Worm (Caenorhabditis elegans): ENCODE results near the gene F08F8.7.

The F08F8.7 gene

DNA sequence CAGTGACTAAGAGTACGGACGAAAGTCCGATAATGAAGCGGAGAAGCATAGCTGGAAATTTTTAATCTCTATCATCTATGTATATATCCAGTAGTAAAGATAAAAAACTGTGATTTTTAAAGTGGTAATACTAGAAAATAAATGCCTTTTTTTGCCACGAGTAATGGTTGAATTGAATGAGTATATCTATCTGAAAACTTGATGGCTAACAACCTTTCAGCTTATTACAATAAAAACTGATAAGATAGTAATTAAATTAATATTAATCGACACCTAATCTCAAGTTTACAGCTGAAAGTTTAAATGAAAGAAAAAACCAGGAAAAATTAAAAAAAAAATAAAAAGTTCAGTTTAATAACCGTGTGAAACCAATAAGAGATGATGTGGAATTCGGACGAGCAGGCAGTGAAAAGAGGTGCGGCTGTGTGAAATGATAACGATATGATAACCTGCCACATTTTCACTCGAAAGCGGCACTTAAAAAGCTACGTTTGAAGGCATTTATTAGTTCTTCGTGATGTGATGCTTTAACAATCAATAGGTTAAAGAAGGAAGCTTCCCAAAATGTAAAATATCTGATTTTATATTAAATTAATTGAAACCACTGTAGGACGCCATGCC is 31.9 kb downstream of the F08F8.7 start, which contains the start of gene nspg-6:
nspg-6 (minus strand) TSS at position 51 of the 621 bp plus-strand sequence.
- TF ChIP-seq elt-2 (tag; optimal IDR thresholded peaks at IDR 0.05): peak; percentile 14
- TF ChIP-seq unc-98 (GFP tag; IDR thresholded peaks at IDR 0.05): no peak

DNA sequence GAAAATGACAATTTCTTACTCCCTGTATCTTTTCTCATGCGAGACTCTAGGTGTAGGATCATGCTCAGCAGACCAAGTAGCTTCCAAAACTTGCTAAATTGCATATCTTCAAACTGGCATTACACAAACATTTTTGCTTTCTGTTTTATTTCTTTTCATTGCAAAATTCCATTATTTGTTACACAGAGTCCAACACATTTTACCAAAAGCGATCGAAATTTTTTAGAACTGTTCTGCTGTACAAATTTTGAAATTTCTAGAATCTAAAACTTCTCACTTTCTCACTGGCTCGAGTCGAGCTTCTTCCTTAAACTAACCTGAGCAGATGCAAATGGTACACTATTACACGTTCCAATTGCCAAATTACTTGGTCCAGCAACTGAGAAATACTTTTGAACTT is 32.5 kb downstream of the F08F8.7 start:
- no peak for TF ChIP-seq elt-2 (tag; optimal IDR thresholded peaks at IDR 0.05)
- no peak for TF ChIP-seq ceh-8 (GFP tag; optimal IDR thresholded peaks at IDR 0.05)
- TF ChIP-seq nhr-237 (tag; optimal IDR thresholded peaks at IDR 0.05): no peak
- TF ChIP-seq vab-15 (tag; optimal IDR thresholded peaks at IDR 0.05): no peak
- TF ChIP-seq fkh-4 (tag; optimal IDR thresholded peaks at IDR 0.05; ENCODE audit: borderline replicate concordance): no peak

DNA sequence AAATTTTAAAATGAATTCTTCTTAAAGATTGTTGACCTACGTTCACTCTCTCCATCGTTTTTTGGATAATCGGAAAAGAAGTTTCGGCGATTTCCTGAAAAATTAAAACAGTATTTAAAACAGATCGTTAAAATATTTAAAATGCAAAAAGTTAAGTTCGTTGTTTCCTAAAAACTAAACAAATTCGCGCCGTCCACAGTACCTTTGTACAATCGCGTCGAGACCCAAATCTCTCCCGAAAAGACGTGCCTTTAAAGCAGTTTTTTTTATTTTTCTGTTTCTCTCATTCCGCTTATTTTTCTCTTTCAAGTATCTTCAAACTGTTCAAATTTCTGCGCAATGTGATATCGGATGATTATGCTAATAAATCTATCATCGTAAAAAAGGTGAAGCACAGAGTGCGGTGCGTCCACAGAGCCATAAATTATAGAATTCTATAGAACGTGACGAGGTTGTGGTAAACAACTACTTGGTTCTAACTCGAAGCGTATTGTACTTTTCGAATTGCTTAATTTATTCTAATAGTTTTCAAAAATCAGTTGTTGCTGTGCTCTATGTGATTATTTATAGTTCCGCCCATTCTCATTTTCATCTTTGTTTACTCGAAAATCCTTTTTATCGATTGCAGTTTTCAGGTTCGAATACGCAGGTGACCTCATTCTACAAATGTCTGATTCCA is 36.1 kb downstream of the F08F8.7 start, which contains the start of the genes F56C9.6 and F56C9.3:
F56C9.6 (minus strand) TSS at position 112 of the 679 bp plus-strand sequence.
F56C9.3 (plus strand) TSS at position 629 of the 679 bp plus-strand sequence.
- TF ChIP-seq swsn-7 (tag; optimal IDR thresholded peaks at IDR 0.05) (no peak), lin-14 (GFP tag; optimal IDR thresholded peaks at IDR 0.05) (no peak)

DNA sequence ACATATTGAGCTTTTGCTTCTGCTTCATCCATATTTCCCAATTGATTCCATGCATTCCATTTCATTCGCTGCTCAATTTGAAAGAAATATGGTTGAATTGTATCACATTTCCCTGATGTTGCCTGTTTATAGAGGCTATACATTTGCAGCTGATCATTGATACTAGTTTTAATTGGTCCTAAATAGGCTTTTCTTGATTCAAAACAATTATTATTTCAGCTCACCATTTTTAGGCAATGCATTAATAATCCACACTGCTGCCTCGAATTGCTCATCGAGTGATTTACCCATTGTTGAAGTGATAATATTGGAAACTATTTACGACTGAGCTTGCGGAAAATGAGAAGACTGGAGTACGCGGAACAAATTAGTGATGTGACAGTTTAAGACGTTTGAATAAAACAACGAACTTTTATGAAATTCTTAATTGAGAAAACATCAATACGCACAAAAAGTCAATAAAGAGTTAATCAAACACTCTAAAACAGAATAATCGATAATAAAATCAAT is 38.3 kb downstream of the F08F8.7 start, which contains the start of gene acbp-4:
acbp-4 (minus strand) TSS at position 510 of the 510 bp plus-strand sequence.
- TF ChIP-seq fos-1 (tag; optimal IDR thresholded peaks at IDR 0.05) (no peak), F16B12.6 (tag; optimal IDR thresholded peaks at IDR 0.05) (no peak), lin-35 (GFP tag; optimal IDR thresholded peaks at IDR 0.05) (no peak), snu-23 (GFP tag; optimal IDR thresholded peaks at IDR 0.05) (no peak), hlh-4 (tag; optimal IDR thresholded peaks at IDR 0.05) (no peak), hlh-17 (GFP tag; optimal IDR thresholded peaks at IDR 0.05; ENCODE audit: borderline replicate concordance) (no peak), unc-30 (tag; optimal IDR thresholded peaks at IDR 0.05) (no peak), zag-1 (tag; optimal IDR thresholded peaks at IDR 0.05) (no peak), mef-2 (tag; optimal IDR thresholded peaks at IDR 0.05) (no peak), vab-15 (tag; optimal IDR thresholded peaks at IDR 0.05) (no peak), lin-13 (GFP tag; optimal IDR thresholded peaks at IDR 0.05) (no peak), lin-39 (tag; optimal IDR thresholded peaks at IDR 0.05) (no peak), egl-13 (tag; optimal IDR thresholded peaks at IDR 0.05) (no peak), nhr-71 (tag; optimal IDR thresholded peaks at IDR 0.05) (no peak), nhr-47 (tag; optimal IDR thresholded peaks at IDR 0.05) (no peak), pax-3 (tag; optimal IDR thresholded peaks at IDR 0.05) (no peak), fkh-8 (tag; optimal IDR thresholded peaks at IDR 0.05) (no peak)

DNA sequence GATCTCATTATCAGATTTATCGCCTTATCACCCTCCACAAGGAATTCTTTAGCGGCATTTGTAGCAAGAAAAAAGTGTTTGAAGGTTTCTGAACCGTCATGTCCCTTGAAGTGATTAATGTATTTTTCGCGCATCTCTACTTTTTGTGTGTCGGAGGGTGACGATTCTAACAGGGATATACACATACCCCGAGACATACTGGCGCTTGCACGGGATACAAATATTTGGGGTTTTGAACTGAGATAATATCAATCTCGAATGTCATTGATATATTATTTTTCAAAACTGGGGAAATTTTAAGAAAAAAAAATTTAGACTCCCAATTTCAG is 41.3 kb downstream of the F08F8.7 start:
- peak in 1 of 2 experiments; percentile 25 for TF ChIP-seq lsy-2 (tag; optimal IDR thresholded peaks at IDR 0.05)
- no peak for TF ChIP-seq mab-9 (GFP tag; IDR thresholded peaks at IDR 0.05)
- TF ChIP-seq elt-3 (tag; optimal IDR thresholded peaks at IDR 0.05): peak in 4 of 6 experiments; percentile 20 to 88 (median 44)
- TF ChIP-seq nhr-71 (tag; optimal IDR thresholded peaks at IDR 0.05): peak; percentile 40
- TF ChIP-seq lin-14 (GFP tag; optimal IDR thresholded peaks at IDR 0.05): peak; percentile 47
- TF ChIP-seq nhr-20 (tag; optimal IDR thresholded peaks at IDR 0.05): peak; percentile 42
- TF ChIP-seq rnt-1 (tag; optimal IDR thresholded peaks at IDR 0.05): no peak
- TF ChIP-seq ceh-88 (GFP tag; IDR thresholded peaks at IDR 0.05): no peak
- no peak for TF ChIP-seq fos-1 (tag; optimal IDR thresholded peaks at IDR 0.05)
- TF ChIP-seq lin-39 (tag; optimal IDR thresholded peaks at IDR 0.05): no peak
- peak in 1 of 2 experiments; percentile 5 for TF ChIP-seq mdl-1 (tag; optimal IDR thresholded peaks at IDR 0.05)
- peak in 1 of 2 experiments; percentile 19 for TF ChIP-seq lin-35 (GFP tag; optimal IDR thresholded peaks at IDR 0.05)
- peak; percentile 90 for TF ChIP-seq blmp-1 (tag; optimal IDR thresholded peaks at IDR 0.05)
- peak; percentile 77 for TF ChIP-seq nhr-85 (tag)
- TF ChIP-seq swsn-7 (tag; optimal IDR thresholded peaks at IDR 0.05): no peak
- peak; percentile 21 for TF ChIP-seq nhr-90 (tag; optimal IDR thresholded peaks at IDR 0.05; ENCODE audit: poor library complexity)
- TF ChIP-seq snu-23 (GFP tag; optimal IDR thresholded peaks at IDR 0.05): peak; percentile 41
